Worm (Caenorhabditis elegans) whole organism, midembryonic: ENCODE data around the gene Y37H2A.1.

Experiments used
- T22C8.4 ChIP-seq: fragments of 200-800 bp; sonication (Bioruptor generic); IDR thresholded peaks from 2 replicates; pipeline ENCODE4 v1.3.6; 2022; ENCODE audit warnings: missing genetic modification characterization, missing compliant biosample characterization
- cog-1 ChIP-seq: sonication (generic microtip); optimal IDR thresholded peaks from 2 replicates; lab custom pipeline; 2016; ENCODE audit warnings: missing genetic modification characterization, missing compliant biosample characterization
- flt-1 ChIP-seq: fragments of 200-800 bp; sonication (Bioruptor generic); IDR thresholded peaks from 2 replicates; pipeline ENCODE4 v1.3.6; 2022; ENCODE audit warnings: missing genetic modification characterization, missing compliant biosample characterization
- klf-2 ChIP-seq: fragments of 200-800 bp; sonication (Bioruptor generic); conservative IDR thresholded peaks from 2 replicates; pipeline ENCODE4 v1.3.6; 2022; ENCODE audit warnings: missing genetic modification reagents, missing genetic modification characterization, missing compliant biosample characterization
- med-1 ChIP-seq: sonication (generic microtip); optimal IDR thresholded peaks from 2 replicates; lab custom pipeline; 2017; ENCODE audit warnings: missing genetic modification characterization, mild to moderate bottlenecking, missing compliant biosample characterization, antibody characterized with exemption, missing genetic modification reagents; ENCODE audit not compliant: insufficient read depth
- ref-1 ChIP-seq: fragments of 200-800 bp; sonication (Bioruptor generic); conservative IDR thresholded peaks from 2 replicates; pipeline ENCODE4 v1.3.6; 2022; ENCODE audit warnings: missing genetic modification reagents, missing genetic modification characterization, missing compliant biosample characterization
- tab-1 ChIP-seq: fragments of 200-800 bp; sonication (Bioruptor generic); IDR thresholded peaks from 2 replicates; pipeline ENCODE4 v1.3.6; 2022; ENCODE audit warnings: missing genetic modification characterization, missing compliant biosample characterization
- ztf-23 ChIP-seq: fragments of 200-800 bp; sonication (Bioruptor generic); IDR thresholded peaks from 2 replicates; pipeline ENCODE4 v1.3.6; 2022; ENCODE audit warnings: missing genetic modification reagents, missing genetic modification characterization, missing compliant biosample characterization
- ztf-29 ChIP-seq: fragments of 200-800 bp; sonication (Bioruptor generic); IDR thresholded peaks from 2 replicates; pipeline ENCODE4 v1.3.6; 2022; ENCODE audit warnings: missing genetic modification reagents, missing genetic modification characterization, missing compliant biosample characterization

Y37H2A.1 gene

DNA sequence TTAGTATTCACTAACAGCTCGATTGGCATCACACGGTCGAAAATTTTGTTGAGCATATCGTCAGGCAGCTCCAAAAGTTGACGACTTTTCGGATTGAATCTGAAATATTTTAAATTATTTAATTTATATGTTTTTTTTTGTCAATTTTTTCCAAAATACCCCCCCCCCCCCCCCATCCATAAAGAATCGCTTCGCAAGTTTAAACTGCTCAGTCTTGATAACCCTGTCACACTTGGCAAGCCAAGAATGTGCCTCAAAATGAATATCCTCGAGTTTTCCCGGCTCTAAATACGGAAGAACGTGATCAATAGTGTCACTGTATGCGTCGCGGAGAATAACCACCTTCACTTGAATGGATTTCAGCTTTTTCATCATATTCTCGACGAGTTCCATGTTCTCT lies 25.1 kb downstream of the Y37H2A.1 start, which contains the start of gene Y37H2A.18:
TSS of gene Y37H2A.18 (minus strand) at position 101 of the 400 bp plus-strand sequence.
- TF ChIP-seq T22C8.4 (GFP tag; lab: Robert Waterston, UW) (no peak), ztf-29 (no peak), flt-1 (no peak), med-1 (GFP tag; lab: Kevin White, UChicago) (no peak), cog-1 (tag; lab: Kevin White, UChicago) (no peak)

DNA sequence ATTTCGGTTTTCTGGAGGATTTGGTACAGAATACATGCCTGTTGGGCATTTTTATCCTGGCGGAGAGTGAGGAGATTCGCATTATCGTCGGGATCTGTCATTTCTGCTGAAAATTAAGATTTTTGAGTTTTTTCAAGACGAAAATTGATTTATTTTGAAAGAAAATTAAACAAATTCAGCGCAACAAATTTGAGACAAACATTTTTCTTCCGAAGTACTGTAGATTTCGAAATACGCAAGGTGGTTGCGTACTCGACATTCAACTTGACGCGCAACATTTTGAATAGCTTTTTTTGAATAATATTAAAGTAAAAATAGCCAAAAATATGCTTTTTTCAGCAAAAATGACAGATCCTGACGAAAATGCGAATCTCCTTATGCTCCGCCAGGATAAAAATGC lies 26.3 kb downstream of the Y37H2A.1 start, which contains the start of gene Y37H2A.7:
TSS of gene Y37H2A.7 (minus strand) at position 101 of the 400 bp plus-strand sequence.
- TF ChIP-seq klf-2 (GFP tag; lab: Robert Waterston, UW): no peak
- no peak for TF ChIP-seq tab-1 (GFP tag; lab: Robert Waterston, UW)
- no peak for TF ChIP-seq med-1 (GFP tag; lab: Kevin White, UChicago)
- TF ChIP-seq flt-1: no peak
- TF ChIP-seq ztf-23 (GFP tag; lab: Robert Waterston, UW): no peak
- TF ChIP-seq ref-1 (GFP tag; lab: Robert Waterston, UW): no peak
- no peak for TF ChIP-seq cog-1 (tag; lab: Kevin White, UChicago)
- no peak for TF ChIP-seq ztf-29
- TF ChIP-seq T22C8.4 (GFP tag; lab: Robert Waterston, UW): no peak

ce11 chrV:18137679-18138078 lies 29.6 kb downstream of the Y37H2A.1 start:
- TF ChIP-seq cog-1 (tag; lab: Kevin White, UChicago) (no peak), flt-1 (no peak), klf-2 (GFP tag; lab: Robert Waterston, UW) (no peak), tab-1 (GFP tag; lab: Robert Waterston, UW) (no peak), ref-1 (GFP tag; lab: Robert Waterston, UW) (no peak), ztf-23 (GFP tag; lab: Robert Waterston, UW) (no peak), ztf-29 (no peak), T22C8.4 (GFP tag; lab: Robert Waterston, UW) (no peak), med-1 (GFP tag; lab: Kevin White, UChicago) (no peak)

ce11 chrV:18138695-18139094 lies 30.6 kb downstream of the Y37H2A.1 start, which contains the start of gene Y37H2A.10:
TSS of gene Y37H2A.10 (plus strand) at chrV:18138995.
- no peak for TF ChIP-seq flt-1
- TF ChIP-seq ref-1 (GFP tag; lab: Robert Waterston, UW): no peak
- no peak for TF ChIP-seq ztf-23 (GFP tag; lab: Robert Waterston, UW)

DNA sequence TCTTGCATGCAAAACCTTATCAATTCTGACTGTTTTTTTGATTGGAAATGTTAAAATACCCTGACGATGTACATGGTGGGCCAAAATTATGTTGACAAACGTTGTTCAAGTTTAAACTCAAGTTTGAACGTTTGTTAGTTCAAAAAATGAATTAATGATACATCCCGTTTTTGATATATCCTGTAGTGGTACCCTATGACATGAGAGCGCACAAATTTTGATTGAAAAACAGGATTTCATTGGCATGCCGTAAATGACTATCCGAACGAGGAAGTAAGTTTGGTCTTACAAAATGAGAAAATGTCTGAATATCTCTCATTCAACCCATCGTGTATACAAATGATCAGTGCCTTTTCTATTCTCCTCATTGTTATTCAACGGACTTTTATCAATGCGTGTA lies 33.1 kb downstream of the Y37H2A.1 start, which contains the start of gene Y37H2A.11:
TSS of gene Y37H2A.11 (plus strand) at position 301 of the 400 bp plus-strand sequence.
- TF ChIP-seq ztf-23 (GFP tag; lab: Robert Waterston, UW) (no peak), tab-1 (GFP tag; lab: Robert Waterston, UW) (no peak), flt-1 (no peak), T22C8.4 (GFP tag; lab: Robert Waterston, UW) (no peak)

- TF ChIP-seq tab-1 (GFP tag; lab: Robert Waterston, UW) (no peak), ref-1 (GFP tag; lab: Robert Waterston, UW) (no peak), flt-1 (no peak)
These were observed 34.5 kb downstream of the Y37H2A.1 start, which contains the start of gene Y37H2A.13 for ce11 chrV:18142549-18142948. TSS of gene Y37H2A.13 (plus strand) at chrV:18142849.

DNA sequence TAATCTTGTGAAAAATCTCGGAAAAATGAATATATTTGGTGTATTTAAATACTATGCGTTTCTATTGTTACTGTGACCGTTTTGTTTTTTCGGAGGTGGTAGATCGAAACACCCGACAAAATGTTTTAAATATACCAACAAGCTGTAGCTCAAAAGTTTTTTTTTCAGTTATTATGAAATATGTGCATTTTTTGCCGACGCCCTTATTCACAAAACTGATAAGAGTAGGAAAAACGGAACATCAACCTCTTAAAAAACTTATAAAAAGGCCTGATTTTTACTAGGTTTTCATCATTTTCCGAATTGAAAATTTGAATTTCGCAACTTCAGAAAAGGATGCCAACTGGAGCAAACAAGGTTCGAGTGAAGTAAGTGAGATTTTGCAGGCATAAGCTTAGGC lies 35.4 kb downstream of the Y37H2A.1 start, which contains the start of gene Y37H2A.14:
TSS of gene Y37H2A.14 (plus strand) at position 301 of the 400 bp plus-strand sequence.
- TF ChIP-seq klf-2 (GFP tag; lab: Robert Waterston, UW) (no peak), ztf-23 (GFP tag; lab: Robert Waterston, UW) (no peak), tab-1 (GFP tag; lab: Robert Waterston, UW) (no peak), ztf-29 (no peak), T22C8.4 (GFP tag; lab: Robert Waterston, UW) (no peak), cog-1 (tag; lab: Kevin White, UChicago) (no peak), flt-1 (no peak), ref-1 (GFP tag; lab: Robert Waterston, UW) (no peak), med-1 (GFP tag; lab: Kevin White, UChicago) (no peak)

ce11 chrV:18144442-18144841 lies 36.4 kb downstream of the Y37H2A.1 start:
- TF ChIP-seq flt-1: no peak
- no peak for TF ChIP-seq cog-1 (tag; lab: Kevin White, UChicago)
- no peak for TF ChIP-seq T22C8.4 (GFP tag; lab: Robert Waterston, UW)
- no peak for TF ChIP-seq med-1 (GFP tag; lab: Kevin White, UChicago)
- no peak for TF ChIP-seq ref-1 (GFP tag; lab: Robert Waterston, UW)
- TF ChIP-seq ztf-23 (GFP tag; lab: Robert Waterston, UW): no peak
- TF ChIP-seq ztf-29: no peak
- no peak for TF ChIP-seq klf-2 (GFP tag; lab: Robert Waterston, UW)
- TF ChIP-seq tab-1 (GFP tag; lab: Robert Waterston, UW): no peak

DNA sequence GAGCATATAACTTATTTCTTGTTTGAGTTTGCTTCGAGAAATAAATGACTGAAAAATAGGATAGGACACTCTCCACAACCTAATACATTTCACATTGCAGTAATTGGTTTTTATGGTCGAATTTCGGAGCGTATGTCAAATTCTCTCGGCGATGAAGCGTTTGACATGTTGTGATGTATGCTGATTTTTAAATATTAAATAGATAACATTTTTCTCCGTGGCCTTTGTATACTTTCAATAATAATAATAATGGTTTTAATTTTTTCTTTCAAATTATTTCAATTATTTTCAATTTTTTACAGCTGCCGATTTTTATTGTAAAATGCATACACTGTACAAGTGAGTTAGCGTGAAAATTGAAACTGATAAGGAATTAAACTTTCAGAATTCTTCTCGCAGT lies 38.0 kb downstream of the Y37H2A.1 start, which contains the start of gene C14A6.3:
TSS of gene C14A6.3 (plus strand) at position 301 of the 400 bp plus-strand sequence.
- no peak for TF ChIP-seq flt-1
- no peak for TF ChIP-seq ref-1 (GFP tag; lab: Robert Waterston, UW)
- TF ChIP-seq med-1 (GFP tag; lab: Kevin White, UChicago): no peak
- TF ChIP-seq ztf-23 (GFP tag; lab: Robert Waterston, UW): no peak

DNA sequence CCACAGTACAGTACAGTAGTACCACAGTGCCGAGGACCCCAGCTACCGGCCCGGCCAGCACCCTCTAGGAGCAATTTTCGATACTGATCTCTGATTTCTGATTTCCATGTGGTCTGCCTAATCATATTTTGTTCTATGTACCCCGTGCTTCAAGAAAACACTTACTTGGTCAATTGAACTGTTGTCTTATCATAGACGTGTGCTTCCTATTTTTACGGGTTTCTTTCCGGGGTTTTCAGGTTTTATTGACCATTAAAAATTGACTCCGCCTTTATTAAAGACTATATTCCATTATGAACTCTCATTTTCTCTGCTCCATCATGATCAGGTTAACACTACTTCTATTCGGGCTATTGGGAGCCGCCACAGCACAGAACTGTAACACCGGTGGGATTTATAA lies 49.6 kb downstream of the Y37H2A.1 start, which contains the start of gene clec-48:
TSS of gene clec-48 (plus strand) at position 320 of the 400 bp plus-strand sequence.
- TF ChIP-seq tab-1 (GFP tag; lab: Robert Waterston, UW) (no peak), cog-1 (tag; lab: Kevin White, UChicago) (no peak), klf-2 (GFP tag; lab: Robert Waterston, UW) (no peak), med-1 (GFP tag; lab: Kevin White, UChicago) (no peak), ref-1 (GFP tag; lab: Robert Waterston, UW) (no peak), ztf-23 (GFP tag; lab: Robert Waterston, UW) (no peak), ztf-29 (no peak), T22C8.4 (GFP tag; lab: Robert Waterston, UW) (no peak), flt-1 (no peak)
